Worm (Caenorhabditis elegans) whole organism, L4 larva: ENCODE results near the gene sre-24.
A peak's percentile ranks its signal among the peaks of the same experiment; 100 is the strongest.

Experiments
- F26F4.8 ChIP-seq: fragments of 200-800 bp; sonication (Bioruptor generic); conservative IDR thresholded peaks from 2 replicates; pipeline ENCODE4 v1.3.6; 2022; ENCODE audit warnings: missing genetic modification characterization, missing compliant biosample characterization
- F44E2.7 ChIP-seq: fragments of 200-800 bp; sonication (Bioruptor generic); IDR thresholded peaks from 2 replicates; pipeline ENCODE4 v2.1.2; 2022; ENCODE audit warnings: missing genetic modification characterization, missing compliant biosample characterization
- F49E8.2 ChIP-seq: sonication (generic microtip); optimal IDR thresholded peaks from 2 replicates; lab custom pipeline; 2016; ENCODE audit warnings: missing compliant biosample characterization, mild to moderate bottlenecking, missing genetic modification characterization, borderline replicate concordance
- T20F7.1 ChIP-seq: fragments of 200-800 bp; sonication (Bioruptor generic); optimal IDR thresholded peaks from 2 replicates; lab custom pipeline; 2018; ENCODE audit warnings: mild to moderate bottlenecking, missing genetic modification characterization, missing compliant biosample characterization
- Y5F2A.4 ChIP-seq: fragments of 200-800 bp; sonication (Bioruptor generic); optimal IDR thresholded peaks from 2 replicates; lab custom pipeline; 2018; ENCODE audit warnings: mild to moderate bottlenecking, missing genetic modification characterization, missing compliant biosample characterization
- Y75B8A.6 ChIP-seq: fragments of 200-800 bp; sonication (Bioruptor generic); IDR thresholded peaks from 2 replicates; pipeline ENCODE4 v1.3.6; 2022; ENCODE audit warnings: missing genetic modification reagents, missing genetic modification characterization, missing compliant biosample characterization
- ZK337.2 ChIP-seq: fragments of 200-800 bp; sonication (Bioruptor generic); IDR thresholded peaks from 2 replicates; pipeline ENCODE4 v1.3.6; 2022; ENCODE audit warnings: missing genetic modification reagents, missing genetic modification characterization, missing compliant biosample characterization
- aha-1 ChIP-seq: fragments of 150-350 bp; peaks from one replicate; lab custom pipeline; 2014; ENCODE audit warnings: missing biosample characterization, missing genetic modification characterization
- aly-2 ChIP-seq: sonication (generic microtip); optimal IDR thresholded peaks from 2 replicates; lab custom pipeline; 2018; ENCODE audit warnings: missing biosample characterization, missing genetic modification characterization
- ama-1 ChIP-seq: fragments of 150-350 bp; optimal IDR thresholded peaks from 2 replicates; lab custom pipeline; 2014; ENCODE audit warnings: inconsistent platforms, mixed read lengths
- attf-4 ChIP-seq: sonication (generic microtip); optimal IDR thresholded peaks from 3 replicates; lab custom pipeline; 2017; ENCODE audit warnings: missing biosample characterization, missing genetic modification characterization
- ceh-20 ChIP-seq: fragments of 200-800 bp; sonication (Bioruptor generic); IDR thresholded peaks from 2 replicates; pipeline ENCODE4 v1.3.6; 2022; ENCODE audit warnings: missing genetic modification reagents, missing genetic modification characterization, missing compliant biosample characterization
- ceh-44 ChIP-seq: fragments of 200-800 bp; sonication (Bioruptor generic); IDR thresholded peaks from 2 replicates; pipeline ENCODE4 v1.3.6; 2022; ENCODE audit warnings: missing genetic modification reagents, missing genetic modification characterization, missing compliant biosample characterization
- ceh-62 ChIP-seq: sonication (generic microtip); optimal IDR thresholded peaks from 2 replicates; lab custom pipeline; 2017; ENCODE audit warnings: missing biosample characterization, missing genetic modification characterization
- ces-1 ChIP-seq: fragments of 150-350 bp; sonication (generic microtip); optimal IDR thresholded peaks from 4 replicates; lab custom pipeline; 2014; ENCODE audit warnings: missing biosample characterization, missing genetic modification reagents, missing genetic modification characterization
- daf-8 ChIP-seq: fragments of 200-800 bp; sonication (Bioruptor generic); IDR thresholded peaks from 2 replicates; pipeline ENCODE4 v1.3.6; 2022; ENCODE audit warnings: missing genetic modification characterization, missing compliant biosample characterization
- dve-1 ChIP-seq: sonication (generic microtip); optimal IDR thresholded peaks from 2 replicates; lab custom pipeline; 2017; ENCODE audit warnings: antibody characterized with exemption, mild to moderate bottlenecking, missing genetic modification characterization, missing compliant biosample characterization; ENCODE audit not compliant: insufficient read depth
- jun-1 ChIP-seq: fragments of 150-350 bp; optimal IDR thresholded peaks from 2 replicates; lab custom pipeline; 2014; ENCODE audit warnings: missing biosample characterization, missing genetic modification reagents, missing genetic modification characterization
- lin-29 ChIP-seq: fragments of 200-800 bp; sonication (Bioruptor generic); IDR thresholded peaks from 2 replicates; pipeline ENCODE4 v1.3.6; 2022; ENCODE audit warnings: missing genetic modification reagents, missing genetic modification characterization, missing compliant biosample characterization
- madf-5 ChIP-seq, 2 experiments: fragments of 200-800 bp; sonication (Bioruptor generic); IDR thresholded peaks; 2 replicates each; pipeline ENCODE4 v1.3.6; 2022; ENCODE audit warnings: missing compliant biosample characterization in 2 of 2, missing genetic modification characterization in 2 of 2
- mdl-1 ChIP-seq, 2 experiments: fragments of 150-350 bp in 1 of 2; sonication (generic microtip) in 1 of 2; optimal IDR thresholded peaks; 2 replicates each; lab custom pipeline; 2014 to 2017; ENCODE audit warnings: missing biosample characterization in 2 of 2, missing genetic modification characterization in 2 of 2
- mes-2 ChIP-seq: sonication (generic microtip); optimal IDR thresholded peaks from 2 replicates; lab custom pipeline; 2016; ENCODE audit warnings: missing genotype, mild to moderate bottlenecking, missing genetic modification characterization, missing compliant biosample characterization; ENCODE audit not compliant: poor library complexity, severe bottlenecking
- mxl-2 ChIP-seq: fragments of 200-800 bp; sonication (Bioruptor generic); conservative IDR thresholded peaks from 2 replicates; pipeline ENCODE4 v1.3.6; 2022; ENCODE audit warnings: missing genetic modification reagents, missing genetic modification characterization, missing compliant biosample characterization
- nhr-10 ChIP-seq: fragments of 150-350 bp; optimal IDR thresholded peaks from 2 replicates; lab custom pipeline; 2014; ENCODE audit warnings: missing biosample characterization, missing genetic modification characterization
- nhr-102 ChIP-seq: sonication (generic microtip); optimal IDR thresholded peaks from 2 replicates; lab custom pipeline; 2016; ENCODE audit warnings: mild to moderate bottlenecking, missing genetic modification characterization, moderate library complexity, missing compliant biosample characterization
- nhr-11 ChIP-seq: fragments of 150-350 bp; optimal IDR thresholded peaks from 2 replicates; lab custom pipeline; 2014; ENCODE audit warnings: missing biosample characterization, missing genetic modification characterization
- nhr-111 ChIP-seq: fragments of 200-800 bp; sonication (Bioruptor generic); optimal IDR thresholded peaks from 2 replicates; lab custom pipeline; 2018; ENCODE audit warnings: mild to moderate bottlenecking, missing genetic modification characterization, missing compliant biosample characterization
- nhr-237 ChIP-seq: sonication (generic microtip); optimal IDR thresholded peaks from 2 replicates; lab custom pipeline; 2017; ENCODE audit warnings: missing biosample characterization, missing genetic modification characterization
- nhr-6 ChIP-seq: fragments of 150-350 bp; optimal IDR thresholded peaks from 2 replicates; lab custom pipeline; 2014; ENCODE audit warnings: missing biosample characterization, missing genetic modification characterization
- nhr-76 ChIP-seq: fragments of 150-350 bp; optimal IDR thresholded peaks from 2 replicates; lab custom pipeline; 2014; ENCODE audit warnings: missing biosample characterization, missing genetic modification characterization
- nhr-77 ChIP-seq: fragments of 150-350 bp; optimal IDR thresholded peaks from 2 replicates; lab custom pipeline; 2014; ENCODE audit warnings: missing biosample characterization, missing genetic modification characterization
- php-3 ChIP-seq: fragments of 200-800 bp; sonication (Bioruptor generic); IDR thresholded peaks from 2 replicates; pipeline ENCODE4 v1.3.6; 2022; ENCODE audit warnings: missing genetic modification reagents, missing genetic modification characterization, missing compliant biosample characterization
- sdz-12 ChIP-seq: fragments of 200-800 bp; sonication (Bioruptor generic); optimal IDR thresholded peaks from 2 replicates; lab custom pipeline; 2018; ENCODE audit warnings: mild to moderate bottlenecking, missing genetic modification characterization, missing compliant biosample characterization
- snpc-1.2 ChIP-seq: fragments of 200-800 bp; sonication (Bioruptor generic); IDR thresholded peaks from 2 replicates; pipeline ENCODE4 v1.3.6; 2022; ENCODE audit warnings: missing genetic modification reagents, missing genetic modification characterization, missing compliant biosample characterization
- snpc-4 ChIP-seq: fragments of 150-350 bp; optimal IDR thresholded peaks from 2 replicates; lab custom pipeline; 2014; ENCODE audit warnings: missing biosample characterization, missing genetic modification characterization
- spr-3 ChIP-seq: fragments of 200-800 bp; sonication (Bioruptor generic); optimal IDR thresholded peaks from 2 replicates; lab custom pipeline; 2018; ENCODE audit warnings: mild to moderate bottlenecking, missing genetic modification characterization, missing compliant biosample characterization
- tra-1 ChIP-seq: fragments of 200-800 bp; sonication (Bioruptor generic); IDR thresholded peaks from 2 replicates; pipeline ENCODE4 v1.3.6; 2022; ENCODE audit warnings: missing genetic modification reagents, missing genetic modification characterization, missing compliant biosample characterization
- vab-7 ChIP-seq: fragments of 200-800 bp; sonication (Bioruptor generic); IDR thresholded peaks from 2 replicates; pipeline ENCODE4 v1.3.6; 2022; ENCODE audit warnings: missing genetic modification reagents, missing genetic modification characterization, missing compliant biosample characterization
- zag-1 ChIP-seq: fragments of 150-350 bp; optimal IDR thresholded peaks from 2 replicates; lab custom pipeline; 2014; ENCODE audit warnings: missing biosample characterization, missing genetic modification characterization
- zfp-2 ChIP-seq: sonication (generic microtip); optimal IDR thresholded peaks from 2 replicates; lab custom pipeline; 2016; ENCODE audit warnings: mild to moderate bottlenecking, missing genetic modification characterization, missing compliant biosample characterization
- zip-2 ChIP-seq: fragments of 150-350 bp; optimal IDR thresholded peaks from 2 replicates; lab custom pipeline; 2014; ENCODE audit warnings: missing biosample characterization, missing genetic modification characterization
- ztf-11 ChIP-seq: fragments of 150-350 bp; optimal IDR thresholded peaks from 2 replicates; lab custom pipeline; 2014; ENCODE audit warnings: missing biosample characterization, missing genetic modification characterization

The sre-24 gene

ce11 chrV:2912901-2913300 lies 28.4 kb downstream of the sre-24 start, which contains the start of gene C31B8.9:
Gene C31B8.9 (minus strand): TSS chrV:2913001.
- no peak for TF ChIP-seq F44E2.7 (GFP tag; lab: Robert Waterston, UW)
- peak; percentile 79 for TF ChIP-seq aha-1 (tag; lab: Kevin White, UChicago)

DNA sequence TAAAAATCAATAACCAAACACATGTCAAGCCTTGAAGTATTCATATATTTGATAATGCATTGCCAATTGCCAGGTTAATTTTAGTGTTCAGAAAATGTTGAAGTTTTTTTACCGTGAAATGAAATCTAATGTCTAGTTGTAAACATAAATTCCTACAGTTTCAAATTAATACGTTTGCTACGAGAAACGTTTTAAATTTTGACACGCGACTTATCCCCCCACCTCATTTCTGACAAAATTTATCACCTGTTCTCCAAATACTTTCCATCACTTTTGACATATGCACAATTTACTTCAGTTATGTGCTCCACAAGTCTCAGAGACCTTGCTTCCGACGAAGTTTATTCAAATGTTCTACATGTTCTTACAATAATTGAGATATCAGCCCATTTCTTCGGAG lies 29.4 kb downstream of the sre-24 start, which contains the start of gene srh-146:
Gene srh-146 (plus strand): TSS at position 301 of the 400 bp plus-strand sequence.
- TF ChIP-seq nhr-11 (no peak), mxl-2 (GFP tag; lab: Robert Waterston, UW) (no peak), ces-1 (GFP tag; lab: Kevin White, UChicago) (no peak), ztf-11 (tag; lab: Kevin White, UChicago) (no peak), lin-29 (GFP tag; lab: Robert Waterston, UW) (no peak), nhr-111 (GFP tag; lab: Kevin White, UChicago) (no peak)

ce11 chrV:2920125-2920524 lies 35.6 kb downstream of the sre-24 start:
- no peak for TF ChIP-seq Y75B8A.6
- 0 out of 2 replicates have a peak, but pooled peaks have one; percentile 42 for TF ChIP-seq snpc-1.2

DNA sequence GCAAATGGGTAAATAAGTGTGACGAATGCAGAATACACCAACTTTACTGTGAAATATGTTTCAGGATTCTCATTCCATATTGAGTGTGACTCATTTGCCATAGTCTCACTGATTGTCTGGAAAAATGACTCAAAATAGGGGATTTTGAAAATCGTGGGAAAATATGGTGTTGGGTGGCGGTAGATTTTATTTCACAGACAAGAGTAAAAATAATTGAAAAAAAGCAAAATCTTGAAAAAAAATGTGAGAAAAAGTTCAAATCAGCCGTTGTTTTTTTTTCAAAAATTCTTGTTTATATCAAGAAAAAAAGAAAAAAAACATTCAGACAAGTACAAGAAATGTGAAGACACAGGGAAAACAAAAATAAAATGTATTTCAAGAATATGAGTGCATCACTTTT lies 38.1 kb downstream of the sre-24 start, which contains the start of gene srh-38:
Gene srh-38 (minus strand): TSS at position 101 of the 400 bp plus-strand sequence.
- TF ChIP-seq nhr-77 (no peak), tra-1 (no peak)

- TF ChIP-seq nhr-111 (GFP tag; lab: Kevin White, UChicago) (no peak), tra-1 (no peak), spr-3 (GFP tag; lab: Kevin White, UChicago) (no peak), mxl-2 (GFP tag; lab: Robert Waterston, UW) (no peak), nhr-10 (tag; lab: Kevin White, UChicago) (no peak), nhr-102 (no peak), ama-1 (lab: Kevin White, UChicago) (no peak), mdl-1 (tag; optimal IDR thresholded peaks at IDR 0.05; lab: Kevin White, UChicago) (no peak), ceh-20 (GFP tag; lab: Robert Waterston, UW) (no peak), jun-1 (tag; lab: Kevin White, UChicago) (no peak), zip-2 (tag; lab: Kevin White, UChicago) (no peak), snpc-4 (tag; lab: Kevin White, UChicago) (no peak), T20F7.1 (no peak), madf-5 (GFP tag; IDR thresholded peaks at IDR 0.05; lab: Robert Waterston, UW) (no peak), ZK337.2 (no peak), Y5F2A.4 (GFP tag; lab: Kevin White, UChicago) (no peak)
- TF ChIP-seq, all 104 proteins: peak for 0
These were observed 43.0 kb downstream of the sre-24 start, which contains the start of gene C31B8.12 for ce11 chrV:2927553-2927952. Gene C31B8.12 (minus strand): TSS chrV:2927653.

ce11 chrV:2929753-2930152 lies 45.2 kb downstream of the sre-24 start, which contains the start of gene C31B8.16:
Gene C31B8.16 (plus strand): TSS chrV:2930053.
- TF ChIP-seq aly-2 (tag; lab: Kevin White, UChicago) = no peak

- TF ChIP-seq F49E8.2 (tag; lab: Kevin White, UChicago) = no peak
- TF ChIP-seq F26F4.8 (GFP tag; lab: Robert Waterston, UW) = no peak
- TF ChIP-seq dve-1 (tag; lab: Kevin White, UChicago) = no peak
- no peak for TF ChIP-seq lin-29 (GFP tag; lab: Robert Waterston, UW)
- no peak for TF ChIP-seq mes-2 (tag; lab: Kevin White, UChicago)
- no peak for TF ChIP-seq nhr-237
- TF ChIP-seq daf-8 = no peak
- no peak for TF ChIP-seq php-3 (GFP tag; lab: Robert Waterston, UW)
- no peak for TF ChIP-seq zfp-2 (tag; lab: Kevin White, UChicago)
- TF ChIP-seq attf-4 (tag; lab: Kevin White, UChicago) = no peak
- TF ChIP-seq sdz-12 (GFP tag; lab: Kevin White, UChicago) = no peak
- no peak for TF ChIP-seq ceh-44 (GFP tag; lab: Robert Waterston, UW)
- no peak for TF ChIP-seq nhr-6
- no peak for TF ChIP-seq ceh-62 (tag; lab: Kevin White, UChicago)
- TF ChIP-seq nhr-76 (tag; lab: Kevin White, UChicago) = no peak
- no peak for TF ChIP-seq zag-1 (tag; lab: Kevin White, UChicago)
- TF ChIP-seq jun-1 (tag; lab: Kevin White, UChicago) = no peak
- no peak for TF ChIP-seq vab-7 (GFP tag; lab: Robert Waterston, UW)
- TF ChIP-seq spr-3 (GFP tag; lab: Kevin White, UChicago) = no peak
- TF ChIP-seq, all 104 proteins: peak for 0
These were observed 46.7 kb downstream of the sre-24 start, which contains the start of gene C31B8.1 for ce11 chrV:2931252-2931651. Gene C31B8.1 (plus strand): TSS chrV:2931552.
